Fruit fly (Drosophila melanogaster): ENCODE data around the gene CG12395.
A peak's percentile ranks its signal among the peaks of the same experiment; 100 is the strongest.

CG12395 gene

DNA sequence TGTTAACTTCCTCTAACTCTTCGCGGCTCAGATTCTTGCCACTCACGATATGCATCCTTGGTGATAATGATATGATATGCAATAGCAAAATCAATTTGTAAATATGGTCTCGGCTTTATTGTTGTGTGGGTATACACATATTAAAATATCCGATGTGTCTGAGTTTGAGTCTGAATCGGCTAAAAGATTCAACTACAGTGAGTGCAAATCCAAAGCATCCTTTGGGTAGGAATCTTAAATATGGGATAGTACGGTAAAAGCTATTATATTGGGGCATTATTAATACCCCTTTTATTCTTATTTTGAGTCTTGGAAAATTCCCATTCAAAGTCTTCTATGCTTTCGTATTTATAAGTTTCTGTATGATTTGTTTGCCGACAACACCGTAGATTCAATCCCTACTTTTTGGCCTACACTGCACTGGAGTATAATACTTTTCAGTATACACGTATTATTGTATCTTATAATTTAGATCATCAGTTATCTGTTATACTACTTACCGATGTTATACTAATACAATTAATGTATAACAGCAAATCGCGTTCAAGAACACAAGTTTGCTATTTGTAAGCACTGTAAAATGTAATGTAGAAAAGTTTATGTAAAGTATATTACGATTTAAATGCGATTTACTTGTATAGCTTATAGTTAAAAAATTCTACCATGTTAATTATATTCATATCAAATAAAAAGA is at the start of gene CG12395:
CG12395 (minus strand) TSS at position 179 of the 694 bp plus-strand sequence.
- TF ChIP-seq trem (tag; optimal IDR thresholded peaks at IDR 0.05) = peak; percentile 6
- peak; percentile 17 for TF ChIP-seq CG14710 (tag; optimal IDR thresholded peaks at IDR 0.05)
- TF ChIP-seq CG8765 (GFP tag; IDR thresholded peaks at IDR 0.05) = no peak
- TF ChIP-seq pita (GFP tag; optimal IDR thresholded peaks at IDR 0.05) = peak; percentile 79
- peak; percentile 90 for TF ChIP-seq CG8388 (GFP tag; optimal IDR thresholded peaks at IDR 0.05)
- peak; percentile 4 for TF ChIP-seq CG2712 (tag; optimal IDR thresholded peaks at IDR 0.05)
- TF ChIP-seq lab (GFP tag; optimal IDR thresholded peaks at IDR 0.05) = no peak
- TF ChIP-seq CG11456 (GFP tag; IDR thresholded peaks at IDR 0.05) = no peak
- TF ChIP-seq CG13287 (GFP tag; IDR thresholded peaks at IDR 0.05; ENCODE audit: partially characterized antibody) = no peak
- TF ChIP-seq amos (GFP tag; IDR thresholded peaks at IDR 0.05; ENCODE audit: partially characterized antibody) = peak; percentile 20; the same call in 1 of the 2 replicates
- peak; percentile 5 for TF ChIP-seq pros (GFP tag; optimal IDR thresholded peaks at IDR 0.05)
- 0 out of 2 replicates have a peak, but pooled peaks have one; percentile 8 for TF ChIP-seq chm (GFP tag; IDR thresholded peaks at IDR 0.05)
- TF ChIP-seq CTCF (GFP tag; optimal IDR thresholded peaks at IDR 0.05) = peak; percentile 81
- peak in 1 of 2 experiments; percentile 1 for TF ChIP-seq insv (GFP tag; optimal IDR thresholded peaks at IDR 0.05)
- TF ChIP-seq z (GFP tag; IDR thresholded peaks at IDR 0.05) = peak; percentile 60; the same call in 1 of the 3 replicates
- TF ChIP-seq PHDP (tag; optimal IDR thresholded peaks at IDR 0.05) = peak; percentile 7
- TF ChIP-seq CG2199 (GFP tag; IDR thresholded peaks at IDR 0.05) = 0 out of 3 replicates have a peak, but pooled peaks have one; percentile 43
- TF ChIP-seq CG10267 (tag; optimal IDR thresholded peaks at IDR 0.05) = peak; percentile 6
- peak; percentile 32 for TF ChIP-seq CG13894 (tag; optimal IDR thresholded peaks at IDR 0.05)
- peak; percentile 44 for TF ChIP-seq sens (GFP tag)

DNA sequence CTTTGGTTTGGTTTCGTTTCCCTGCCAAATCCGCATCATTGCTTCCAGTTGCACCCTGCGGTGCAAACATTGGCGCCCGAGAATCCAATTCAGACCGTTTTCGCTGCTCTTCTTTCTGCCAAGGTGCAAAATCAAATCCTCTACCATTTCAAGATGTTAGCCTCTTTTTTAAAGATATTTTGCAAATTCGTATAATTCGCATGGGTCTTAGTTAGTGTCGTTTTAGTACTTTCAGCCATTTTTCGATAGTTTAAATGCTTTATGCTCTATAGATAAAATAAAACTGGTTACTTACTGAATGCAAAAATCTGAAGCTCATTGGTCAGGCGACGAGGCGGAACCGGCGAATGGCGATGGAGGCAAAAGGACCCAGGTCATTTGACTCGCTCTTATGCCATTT is 49.0 kb upstream of the CG12395 start:
- TF ChIP-seq PHDP (tag; optimal IDR thresholded peaks at IDR 0.05) = no peak
- peak; percentile 75 for TF ChIP-seq Ets65A (GFP tag)

DNA sequence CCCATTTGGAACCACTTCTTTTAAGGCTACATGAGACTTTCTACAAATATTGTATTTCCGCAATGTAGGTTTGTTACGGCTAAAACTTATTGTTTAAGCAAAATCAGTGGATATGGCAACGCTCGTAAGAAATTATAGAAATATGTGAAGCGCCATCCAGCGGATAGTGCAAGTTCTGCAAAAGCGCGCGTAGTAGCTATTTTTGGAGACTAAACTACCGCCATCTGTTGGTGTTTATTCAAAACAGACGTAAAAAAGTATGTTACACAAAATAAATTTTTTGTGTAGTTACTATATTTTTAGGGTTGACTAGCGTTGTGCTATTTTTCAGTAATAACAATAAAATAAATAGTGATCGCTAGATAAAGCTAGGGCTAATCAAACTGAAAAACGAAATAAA is 43.0 kb upstream of the CG12395 start:
- TF ChIP-seq bsh (GFP tag; optimal IDR thresholded peaks at IDR 0.05) (no peak), CG2129 (GFP tag; IDR thresholded peaks at IDR 0.05; ENCODE audit: partially characterized antibody) (no peak), CG6654 (GFP tag; optimal IDR thresholded peaks at IDR 0.05) (no peak), HLH4C (GFP tag; IDR thresholded peaks at IDR 0.05; ENCODE audit: partially characterized antibody) (no peak), disco-r (GFP tag; optimal IDR thresholded peaks at IDR 0.05) (peak; percentile 59), Bgb (GFP tag; IDR thresholded peaks at IDR 0.05; ENCODE audit: partially characterized antibody) (peak; percentile 49; the same call in 1 of the 2 replicates), tgo (GFP tag; IDR thresholded peaks at IDR 0.05) (peak; percentile 40), dan (GFP tag; IDR thresholded peaks at IDR 0.05) (no peak), Hey (tag; optimal IDR thresholded peaks at IDR 0.05) (no peak), CG10209 (GFP tag; optimal IDR thresholded peaks at IDR 0.05) (no peak), Oaz (GFP tag; IDR thresholded peaks at IDR 0.05) (0 out of 2 replicates have a peak, but pooled peaks have one; percentile 29), B-H1 (GFP tag; IDR thresholded peaks at IDR 0.05) (no peak), klu (GFP tag; IDR thresholded peaks at IDR 0.05) (no peak), eve (GFP tag; optimal IDR thresholded peaks at IDR 0.05) (no peak), Meics (GFP tag; optimal IDR thresholded peaks at IDR 0.05) (no peak), Abd-B (GFP tag; optimal IDR thresholded peaks at IDR 0.05) (no peak), chinmo (GFP tag; IDR thresholded peaks at IDR 0.05; ENCODE audit: partially characterized antibody) (no peak), luna (GFP tag; optimal IDR thresholded peaks at IDR 0.05) (peak; percentile 24), HLH3B (GFP tag; IDR thresholded peaks at IDR 0.05) (0 out of 2 replicates have a peak, but pooled peaks have one; percentile 22), ci (GFP tag; IDR thresholded peaks at IDR 0.05) (peak; percentile 76), tup (GFP tag; optimal IDR thresholded peaks at IDR 0.05) (no peak), gsb (GFP tag; IDR thresholded peaks at IDR 0.05) (no peak), CG8924 (tag; optimal IDR thresholded peaks at IDR 0.05) (no peak), Ptx1 (GFP tag; IDR thresholded peaks at IDR 0.05) (peak; percentile 47), Gug (GFP tag; IDR thresholded peaks at IDR 0.05) (peak; percentile 37; the same call in 1 of the 4 replicates), Scr (GFP tag; IDR thresholded peaks at IDR 0.05; ENCODE audit: partially characterized antibody) (no peak), lmd (GFP tag; IDR thresholded peaks at IDR 0.05) (peak; percentile 34; the same call in 1 of the 2 replicates)
